Fruit fly (Drosophila melanogaster) whole organism, prepupa: ENCODE measurements around the gene kumpel.

Source experiments
- CG31627 ChIP-seq: fragments of 200-800 bp; sonication (Bioruptor generic); optimal IDR thresholded peaks from 3 replicates; lab custom pipeline; 2016; ENCODE audit warnings: missing biosample characterization, missing genetic modification characterization
- Gug ChIP-seq: fragments of 200-800 bp; sonication (Bioruptor generic); IDR thresholded peaks from 2 replicates; pipeline ENCODE4 v1.3.6; 2022; ENCODE audit warnings: missing biosample characterization, missing genetic modification characterization
- Hr4 ChIP-seq: fragments of 200-800 bp; sonication (Bioruptor generic); optimal IDR thresholded peaks from 3 replicates; lab custom pipeline; 2016; ENCODE audit warnings: missing biosample characterization, missing genetic modification characterization
- salr ChIP-seq, 2 experiments: fragments of 200-800 bp; sonication (Bioruptor generic); optimal IDR thresholded peaks; 3 replicates each; lab custom pipeline; 2016 to 2018; ENCODE audit warnings: missing biosample characterization in 2 of 2, missing genetic modification characterization in 2 of 2, mild to moderate bottlenecking in 1 of 2

- TF ChIP-seq salr (GFP tag; optimal IDR thresholded peaks at IDR 0.05; lab: Kevin White, UChicago) (peak in 1 of 2 experiments; percentile 55), Hr4 (peak; percentile 47), Gug (peak; percentile 11; the same call in 1 of the 2 replicates), CG31627 (GFP tag; lab: Kevin White, UChicago) (peak; percentile 39)
Observed at dm6 chr3R:25880198-25880970, 26.4 kb upstream of the kumpel start.
